Worm (Caenorhabditis elegans): ENCODE data around the gene F52D10.2.

DNA sequence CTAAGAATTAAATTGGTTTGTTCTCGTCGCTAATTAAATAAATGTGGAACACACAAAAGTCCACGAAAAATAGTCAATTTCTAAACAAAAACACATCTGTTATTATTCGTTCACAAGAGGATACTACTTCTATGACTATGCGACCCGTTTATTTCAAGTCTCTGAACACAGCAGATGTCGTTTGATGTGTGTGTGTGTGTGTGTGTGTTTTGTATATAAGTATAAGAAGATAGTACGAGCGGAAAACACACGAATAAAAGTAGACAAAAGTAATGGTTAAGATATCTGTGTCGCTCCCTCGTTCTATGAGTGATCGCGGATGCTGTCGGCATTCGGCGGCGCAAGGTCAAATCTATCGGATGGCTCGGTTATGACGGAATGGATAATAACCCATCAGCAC lies 7.3 kb upstream of the F52D10.2 start:
- TF ChIP-seq ceh-82 (tag; optimal IDR thresholded peaks at IDR 0.05): no peak
- TF ChIP-seq tag-97 (GFP tag; IDR thresholded peaks at IDR 0.05): no peak

Data from whole organism, L4 larva.